Fruit fly (Drosophila melanogaster): ENCODE measurements around the gene et.

DNA sequence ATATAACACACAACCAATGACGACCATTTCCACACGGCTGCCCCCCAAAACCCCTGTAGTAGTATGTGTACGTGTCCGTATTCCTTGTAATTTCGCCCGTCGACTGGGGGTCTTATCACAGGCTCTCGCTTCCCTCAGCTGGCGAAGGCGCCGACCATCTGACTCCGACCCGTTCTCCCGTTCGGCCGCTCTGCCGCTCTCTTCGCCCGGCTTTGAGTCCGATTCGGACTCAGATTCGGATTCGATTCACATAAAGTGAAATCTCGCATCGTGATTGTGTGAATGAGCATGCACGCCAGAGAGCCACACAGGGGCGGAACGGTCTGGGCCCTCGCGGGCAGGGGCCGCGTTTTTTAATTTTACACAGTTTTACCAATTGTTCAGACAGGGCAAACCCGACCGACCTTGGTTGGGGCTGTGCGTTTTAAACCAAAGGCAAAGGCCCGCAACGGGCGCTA is 10.0 kb downstream of the et start:
- no peak for TF ChIP-seq CG10348 (GFP tag; IDR thresholded peaks at IDR 0.05)
- TF ChIP-seq D1 (tag; optimal IDR thresholded peaks at IDR 0.05), result no peak
- peak; percentile 77 for TF ChIP-seq CG13204 (GFP tag; optimal IDR thresholded peaks at IDR 0.05)

All from whole organism, pupa.